Worm (Caenorhabditis elegans) whole organism, L3 larva: ENCODE results near the gene ZK616.5.

Experiments
- ama-1 ChIP-seq: fragments of 150-350 bp; optimal IDR thresholded peaks from 2 replicates; lab custom pipeline; 2018
- daf-12 ChIP-seq: fragments of 150-350 bp; optimal IDR thresholded peaks from 2 replicates; lab custom pipeline; 2014; ENCODE audit warnings: missing biosample characterization, missing genetic modification reagents, missing genetic modification characterization
- elt-1 ChIP-seq: fragments of 150-350 bp; optimal IDR thresholded peaks from 2 replicates; lab custom pipeline; 2014; ENCODE audit warnings: missing biosample characterization, missing genetic modification characterization
- fkh-10 ChIP-seq: sonication (generic microtip); optimal IDR thresholded peaks from 2 replicates; lab custom pipeline; 2017; ENCODE audit warnings: missing biosample characterization, missing genetic modification reagents, missing genetic modification characterization
- lin-39 ChIP-seq: fragments of 150-350 bp; optimal IDR thresholded peaks from 2 replicates; lab custom pipeline; 2018; ENCODE audit warnings: missing biosample characterization, missing genetic modification reagents, missing genetic modification characterization
- lsy-12 ChIP-seq: sonication (generic microtip); optimal IDR thresholded peaks from 2 replicates; lab custom pipeline; 2016; ENCODE audit warnings: mild to moderate bottlenecking, missing genetic modification characterization, missing compliant biosample characterization
- nhr-237 ChIP-seq: fragments of 150-350 bp; optimal IDR thresholded peaks from 2 replicates; lab custom pipeline; 2014; ENCODE audit warnings: missing biosample characterization, missing genetic modification characterization
- nhr-25 ChIP-seq: sonication (generic microtip); optimal IDR thresholded peaks from 2 replicates; lab custom pipeline; 2017; ENCODE audit warnings: missing biosample characterization, missing genetic modification characterization
- pha-4 ChIP-seq: fragments of 150-350 bp; optimal IDR thresholded peaks from 2 replicates; lab custom pipeline; 2014; ENCODE audit warnings: missing biosample characterization, missing genetic modification reagents, missing genetic modification characterization
- pqm-1 ChIP-seq: fragments of 150-350 bp; optimal IDR thresholded peaks from 2 replicates; lab custom pipeline; 2017; ENCODE audit warnings: missing biosample characterization, missing genetic modification characterization, inconsistent platforms
- unc-39 ChIP-seq: sonication (generic microtip); optimal IDR thresholded peaks from 4 replicates; lab custom pipeline; 2017; ENCODE audit warnings: missing biosample characterization, missing genetic modification characterization

- TF ChIP-seq ama-1 (no peak), pqm-1 (no peak), lsy-12 (tag; lab: Kevin White, UChicago) (no peak), elt-1 (no peak), pha-4 (tag; lab: Kevin White, UChicago) (no peak), daf-12 (no peak), nhr-237 (tag; lab: Kevin White, UChicago) (no peak), lin-39 (tag; lab: Kevin White, UChicago) (no peak), unc-39 (no peak), fkh-10 (GFP tag; lab: Kevin White, UChicago) (no peak), nhr-25 (no peak)
These were observed 27.4 kb downstream of the ZK616.5 start, which contains the start of gene ehn-3 for ce11 chrIV:5419122-5419521.
